Fruit fly (Drosophila melanogaster): ENCODE data around the gene kmr.

The kmr gene

DNA sequence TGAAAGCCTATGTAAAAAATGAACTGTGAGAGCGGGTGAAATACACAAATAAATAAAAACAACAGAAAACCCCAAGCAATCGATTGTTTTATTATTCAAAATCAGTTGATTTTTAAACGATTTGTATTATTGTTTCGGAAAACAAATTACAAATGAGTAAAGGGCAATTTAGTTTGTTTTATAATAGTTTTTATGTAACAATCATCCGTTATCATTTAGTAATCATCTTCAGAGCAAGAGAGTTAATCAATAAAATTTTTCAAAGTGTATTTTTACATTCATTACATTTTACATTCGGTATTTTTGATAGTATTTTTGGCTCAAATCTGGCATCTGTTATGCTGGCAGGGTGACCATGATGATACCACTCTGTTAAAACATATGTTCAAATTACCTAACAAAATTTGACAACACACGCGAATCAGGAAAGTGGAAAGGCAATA lies 64.3 kb downstream of the kmr start, which contains the start of the genes CG42375 and CG9288 (continued):
- TF ChIP-seq bigmax (GFP tag; optimal IDR thresholded peaks at IDR 0.05), result no peak
- TF ChIP-seq lola (GFP tag; optimal IDR thresholded peaks at IDR 0.05), result peak in 1 of 3 experiments; percentile 22
- peak; percentile 41 for TF ChIP-seq CG6654 (GFP tag; optimal IDR thresholded peaks at IDR 0.05)
- peak; percentile 84 for TF ChIP-seq E2f1 (GFP tag; IDR thresholded peaks at IDR 0.05)
- TF ChIP-seq pzg (GFP tag; optimal IDR thresholded peaks at IDR 0.05), result peak; percentile 39
- TF ChIP-seq CG6254 (GFP tag; optimal IDR thresholded peaks at IDR 0.05), result peak; percentile 67
- peak; percentile 60 for TF ChIP-seq CG8924 (tag; optimal IDR thresholded peaks at IDR 0.05)
- TF ChIP-seq Dll (GFP tag; IDR thresholded peaks at IDR 0.05; ENCODE audit: partially characterized antibody), result no peak
- no peak for TF ChIP-seq HmgZ (tag; optimal IDR thresholded peaks at IDR 0.05)
- TF ChIP-seq Ets97D (GFP tag; optimal IDR thresholded peaks at IDR 0.05), result no peak
- no peak for TF ChIP-seq CG7745 (tag; optimal IDR thresholded peaks at IDR 0.05)
- TF ChIP-seq hth (optimal IDR thresholded peaks at IDR 0.05), result no peak
- TF ChIP-seq disco-r (GFP tag; optimal IDR thresholded peaks at IDR 0.05), result peak; percentile 20
- no peak for TF ChIP-seq Atf3 (GFP tag; optimal IDR thresholded peaks at IDR 0.05)
- peak; percentile 70 for TF ChIP-seq Asciz (GFP tag; optimal IDR thresholded peaks at IDR 0.05)
- no peak for TF ChIP-seq Trl (optimal IDR thresholded peaks at IDR 0.05)
- peak; percentile 62 for TF ChIP-seq Trl (GFP tag; optimal IDR thresholded peaks at IDR 0.05)
- no peak for TF ChIP-seq CG11723 (GFP tag; optimal IDR thresholded peaks at IDR 0.05)
- peak in 1 of 2 experiments; percentile 82 for TF ChIP-seq crp (GFP tag; optimal IDR thresholded peaks at IDR 0.05)
- TF ChIP-seq CG15011 (GFP tag; optimal IDR thresholded peaks at IDR 0.05), result peak; percentile 47
- peak in 1 of 2 experiments; percentile 43 for TF ChIP-seq bsh (GFP tag; optimal IDR thresholded peaks at IDR 0.05)
- peak; percentile 55 for TF ChIP-seq cwo (GFP tag; optimal IDR thresholded peaks at IDR 0.05)
- no peak for TF ChIP-seq CG11093 (GFP tag; IDR thresholded peaks at IDR 0.05)
- TF ChIP-seq CG15514 (GFP tag; optimal IDR thresholded peaks at IDR 0.05), result peak; percentile 55
- peak; percentile 58 for TF ChIP-seq Side (GFP tag; optimal IDR thresholded peaks at IDR 0.05)
- TF ChIP-seq odd (GFP tag; optimal IDR thresholded peaks at IDR 0.05), result no peak
- peak; percentile 81 for TF ChIP-seq CG4820 (GFP tag; optimal IDR thresholded peaks at IDR 0.05)
- TF ChIP-seq croc (GFP tag; conservative IDR thresholded peaks at IDR 0.05), result peak; percentile 74
- TF ChIP-seq dmrt99B (tag; optimal IDR thresholded peaks at IDR 0.05), result peak; percentile 83
- peak; percentile 68 for TF ChIP-seq vvl (GFP tag; IDR thresholded peaks at IDR 0.05)
- TF ChIP-seq Ptx1 (GFP tag; IDR thresholded peaks at IDR 0.05), result peak; percentile 72
- peak; percentile 42 for TF ChIP-seq CG10654 (GFP tag; optimal IDR thresholded peaks at IDR 0.05)
- TF ChIP-seq gce (GFP tag; IDR thresholded peaks at IDR 0.05), result 0 out of 3 replicates have a peak, but pooled peaks have one; percentile 38
- peak; percentile 78 for TF ChIP-seq lmd (GFP tag; IDR thresholded peaks at IDR 0.05)
- TF ChIP-seq Myb (GFP tag; optimal IDR thresholded peaks at IDR 0.05), result peak; percentile 36
- peak; percentile 0 for TF ChIP-seq exex (tag; optimal IDR thresholded peaks at IDR 0.05)
- TF ChIP-seq CG6683 (GFP tag; optimal IDR thresholded peaks at IDR 0.05), result peak; percentile 54
- peak; percentile 61 for TF ChIP-seq Hmr (GFP tag; optimal IDR thresholded peaks at IDR 0.05)
- TF ChIP-seq CG12391 (tag; optimal IDR thresholded peaks at IDR 0.05), result peak; percentile 43
- TF ChIP-seq Aef1 (GFP tag; IDR thresholded peaks at IDR 0.05), result no peak
- TF ChIP-seq bab2 (GFP tag; optimal IDR thresholded peaks at IDR 0.05), result peak; percentile 87
- TF ChIP-seq Hr78 (GFP tag; optimal IDR thresholded peaks at IDR 0.05), result peak in 1 of 2 experiments; percentile 24
- peak; percentile 61; the same call in 1 of the 2 replicates for TF ChIP-seq Drgx (GFP tag; IDR thresholded peaks at IDR 0.05)
- peak; percentile 51; the same call in 1 of the 2 replicates for TF ChIP-seq MBD-R2 (GFP tag; IDR thresholded peaks at IDR 0.05)
